Worm (Caenorhabditis elegans) whole organism, L4 larva: ENCODE measurements around the gene ZK1248.5.

ENCODE experiments used
- aly-2 ChIP-seq: sonication (generic microtip); optimal IDR thresholded peaks from 2 replicates; lab custom pipeline; 2018; ENCODE audit warnings: missing biosample characterization, missing genetic modification characterization
- ceh-28 ChIP-seq: fragments of 150-350 bp; optimal IDR thresholded peaks from 2 replicates; lab custom pipeline; 2014; ENCODE audit warnings: missing biosample characterization, missing genetic modification reagents, missing genetic modification characterization
- ceh-62 ChIP-seq: sonication (generic microtip); optimal IDR thresholded peaks from 2 replicates; lab custom pipeline; 2017; ENCODE audit warnings: missing biosample characterization, missing genetic modification characterization
- dmd-6 ChIP-seq: fragments of 200-800 bp; sonication (Bioruptor generic); IDR thresholded peaks from 2 replicates; pipeline ENCODE4 v1.3.6; 2022; ENCODE audit warnings: missing genetic modification reagents, missing genetic modification characterization, missing compliant biosample characterization
- unc-39 ChIP-seq: sonication (generic microtip); optimal IDR thresholded peaks from 2 replicates; lab custom pipeline; 2017; ENCODE audit warnings: missing biosample characterization, missing genetic modification characterization
- ztf-7 ChIP-seq: fragments of 150-350 bp; optimal IDR thresholded peaks from 2 replicates; lab custom pipeline; 2014; ENCODE audit warnings: missing biosample characterization, missing genetic modification characterization

DNA sequence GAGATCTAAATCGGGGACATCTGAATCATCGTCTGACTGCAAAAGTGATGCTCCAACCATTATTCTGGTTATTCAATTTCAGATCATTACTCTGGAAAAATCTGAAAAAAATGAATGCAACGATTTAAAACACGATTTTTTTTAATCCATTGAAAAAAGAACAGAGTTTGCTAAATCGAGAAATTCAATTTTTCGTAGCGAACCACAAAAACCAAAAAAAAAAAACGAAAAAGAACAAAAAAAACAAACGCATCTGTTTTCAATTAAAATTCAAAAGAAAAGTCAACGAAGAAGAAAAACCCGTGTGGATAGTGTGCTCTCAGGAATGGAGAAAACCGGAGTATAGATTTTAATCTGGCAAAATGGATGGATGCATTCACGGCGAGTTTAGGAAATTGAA lies 48.0 kb downstream of the ZK1248.5 start, which contains the start of gene F55C12.4:
- TF ChIP-seq unc-39 (no peak), ceh-28 (tag; lab: Kevin White, UChicago) (no peak), dmd-6 (GFP tag; lab: Robert Waterston, UW) (no peak), aly-2 (tag; lab: Kevin White, UChicago) (no peak), ceh-62 (tag; lab: Kevin White, UChicago) (no peak), ztf-7 (no peak)
